Worm (Caenorhabditis elegans) whole organism, young adult: ENCODE results near the gene R166.3.

Source experiments
- B0336.3 ChIP-seq: fragments of 200-800 bp; sonication (Bioruptor generic); IDR thresholded peaks from 2 replicates; pipeline ENCODE4 v1.3.6; 2022; ENCODE audit warnings: missing genetic modification characterization, missing compliant biosample characterization
- D2030.7 ChIP-seq: fragments of 200-800 bp; sonication (Bioruptor generic); IDR thresholded peaks from 2 replicates; pipeline ENCODE4 v1.3.6; 2022; ENCODE audit warnings: missing genetic modification reagents, missing genetic modification characterization, missing compliant biosample characterization
- F23B12.7 ChIP-seq: sonication (generic microtip); optimal IDR thresholded peaks from 2 replicates; lab custom pipeline; 2017; ENCODE audit warnings: missing genetic modification characterization, mild to moderate bottlenecking, missing compliant biosample characterization, antibody characterized with exemption, moderate library complexity; ENCODE audit not compliant: insufficient read depth
- F39B2.1 ChIP-seq: fragments of 200-800 bp; sonication (Bioruptor generic); IDR thresholded peaks from 2 replicates; pipeline ENCODE4 v1.3.6; 2022; ENCODE audit warnings: missing genetic modification reagents, missing genetic modification characterization, missing compliant biosample characterization
- F49E8.2 ChIP-seq: sonication (generic microtip); optimal IDR thresholded peaks from 3 replicates; lab custom pipeline; 2017; ENCODE audit warnings: missing genetic modification characterization, mild to moderate bottlenecking, missing compliant biosample characterization, antibody characterized with exemption, moderate library complexity; ENCODE audit not compliant: insufficient read depth
- F57A8.1 ChIP-seq: fragments of 200-800 bp; sonication (Bioruptor generic); optimal IDR thresholded peaks from 2 replicates; lab custom pipeline; 2018; ENCODE audit warnings: mild to moderate bottlenecking, missing genetic modification characterization, moderate library complexity, missing compliant biosample characterization
- K11D2.4 ChIP-seq: fragments of 200-800 bp; sonication (Bioruptor generic); IDR thresholded peaks from 2 replicates; pipeline ENCODE4 v1.3.6; 2022; ENCODE audit warnings: missing genetic modification reagents, missing genetic modification characterization, missing compliant biosample characterization
- K12H6.12 ChIP-seq: fragments of 200-800 bp; sonication (Bioruptor generic); optimal IDR thresholded peaks from 2 replicates; lab custom pipeline; 2018; ENCODE audit warnings: mild to moderate bottlenecking, missing genetic modification characterization, missing compliant biosample characterization
- T07F8.4 ChIP-seq: sonication (generic microtip); optimal IDR thresholded peaks from 2 replicates; lab custom pipeline; 2016; ENCODE audit warnings: mild to moderate bottlenecking, missing genetic modification characterization, moderate library complexity, missing compliant biosample characterization
- Y53G8AR.9 ChIP-seq: fragments of 200-800 bp; sonication (Bioruptor generic); conservative IDR thresholded peaks from 2 replicates; pipeline ENCODE4 v1.3.6; 2022; ENCODE audit warnings: missing genetic modification reagents, missing genetic modification characterization, missing compliant biosample characterization
- Y56A3A.18 ChIP-seq: fragments of 200-800 bp; sonication (Bioruptor generic); IDR thresholded peaks from 2 replicates; pipeline ENCODE4 v1.3.6; 2022; ENCODE audit warnings: missing genetic modification reagents, missing genetic modification characterization, missing compliant biosample characterization
- Y67H2A.10 ChIP-seq: fragments of 200-800 bp; sonication (Bioruptor generic); conservative IDR thresholded peaks from 2 replicates; pipeline ENCODE4 v1.3.6; 2022; ENCODE audit warnings: missing genetic modification reagents, missing genetic modification characterization, missing compliant biosample characterization
- Y79H2A.3 ChIP-seq: fragments of 200-800 bp; sonication (Bioruptor generic); conservative IDR thresholded peaks from 2 replicates; pipeline ENCODE4 v1.3.6; 2022; ENCODE audit warnings: missing genetic modification reagents, missing genetic modification characterization, missing compliant biosample characterization
- Y95B8A.8 ChIP-seq: fragments of 200-800 bp; sonication (Bioruptor generic); IDR thresholded peaks from 2 replicates; pipeline ENCODE4 v1.3.6; 2022; ENCODE audit warnings: missing genetic modification reagents, missing genetic modification characterization, missing compliant biosample characterization
- ama-1 ChIP-seq, 3 experiments: fragments of 150-350 bp in 1 of 3; sonication (generic microtip) in 2 of 3; optimal IDR thresholded peaks; 2 replicates each; lab custom pipeline; 2014 to 2018; ENCODE audit warnings: missing biosample characterization in 2 of 3, missing genetic modification characterization in 2 of 3, missing genetic modification reagents in 2 of 3
- aptf-2 ChIP-seq: fragments of 200-800 bp; sonication (Bioruptor generic); conservative IDR thresholded peaks from 2 replicates; pipeline ENCODE4 v1.3.6; 2022; ENCODE audit warnings: missing genetic modification reagents, missing genetic modification characterization, missing compliant biosample characterization
- atf-7 ChIP-seq: sonication (generic microtip); optimal IDR thresholded peaks from 2 replicates; lab custom pipeline; 2017; ENCODE audit warnings: mild to moderate bottlenecking, missing genetic modification characterization, missing compliant biosample characterization
- attf-6 ChIP-seq: fragments of 200-800 bp; sonication (Bioruptor generic); IDR thresholded peaks from 2 replicates; pipeline ENCODE4 v1.3.6; 2022; ENCODE audit warnings: missing genetic modification reagents, missing genetic modification characterization, missing compliant biosample characterization
- bed-2 ChIP-seq: fragments of 200-800 bp; sonication (Bioruptor generic); IDR thresholded peaks from 2 replicates; pipeline ENCODE4 v1.3.6; 2022; ENCODE audit warnings: missing genetic modification reagents, missing genetic modification characterization, missing compliant biosample characterization
- cebp-1 ChIP-seq, 2 experiments: fragments of 200-800 bp in 1 of 2; sonication (Bioruptor generic) in 1 of 2; sonication (generic microtip) in 1 of 2; IDR thresholded peaks in 1 of 2; optimal IDR thresholded peaks in 1 of 2; 2 replicates each; pipeline versions ENCODE4 v1.3.6 to Lab custom; 2017 to 2022; ENCODE audit warnings: missing compliant biosample characterization in 2 of 2, missing genetic modification characterization in 2 of 2, mild to moderate bottlenecking in 1 of 2, missing genetic modification reagents in 1 of 2, moderate library complexity in 1 of 2
- cebp-2 ChIP-seq: fragments of 200-800 bp; sonication (Bioruptor generic); IDR thresholded peaks from 2 replicates; pipeline ENCODE4 v1.3.6; 2022; ENCODE audit warnings: missing genetic modification characterization, missing compliant biosample characterization
- dpff-1 ChIP-seq: sonication (generic microtip); optimal IDR thresholded peaks from 2 replicates; lab custom pipeline; 2017; ENCODE audit warnings: mild to moderate bottlenecking, missing genetic modification characterization, missing compliant biosample characterization
- dpl-1 ChIP-seq: fragments of 150-350 bp; optimal IDR thresholded peaks from 2 replicates; lab custom pipeline; 2014; ENCODE audit warnings: missing biosample characterization, missing genetic modification reagents, missing genetic modification characterization
- egl-44 ChIP-seq: fragments of 200-800 bp; sonication (Bioruptor generic); IDR thresholded peaks from 2 replicates; pipeline ENCODE4 v1.3.6; 2022; ENCODE audit warnings: missing genetic modification reagents, missing genetic modification characterization, missing compliant biosample characterization
- ekl-4 ChIP-seq: fragments of 200-800 bp; sonication (Bioruptor generic); IDR thresholded peaks from 2 replicates; pipeline ENCODE4 v1.3.6; 2022; ENCODE audit warnings: missing genetic modification reagents, missing genetic modification characterization, missing compliant biosample characterization
- lin-26 ChIP-seq: fragments of 200-800 bp; sonication (Bioruptor generic); IDR thresholded peaks from 2 replicates; pipeline ENCODE4 v1.3.6; 2022; ENCODE audit warnings: missing genetic modification reagents, missing genetic modification characterization, missing compliant biosample characterization
- lin-35 ChIP-seq, 3 experiments: fragments of 150-350 bp in 2 of 3; sonication (generic microtip) in 1 of 3; optimal IDR thresholded peaks; 2 replicates each; lab custom pipeline; 2014 to 2018; ENCODE audit warnings: missing biosample characterization in 3 of 3, missing genetic modification characterization in 3 of 3, missing genetic modification reagents in 3 of 3
- madf-10 ChIP-seq: sonication (generic microtip); optimal IDR thresholded peaks from 2 replicates; lab custom pipeline; 2016; ENCODE audit warnings: mild to moderate bottlenecking, missing genetic modification characterization, missing compliant biosample characterization
- madf-3 ChIP-seq: fragments of 200-800 bp; sonication (Bioruptor generic); IDR thresholded peaks from 2 replicates; pipeline ENCODE4 v1.3.6; 2022; ENCODE audit warnings: missing genetic modification reagents, missing genetic modification characterization, missing compliant biosample characterization
- mel-28 ChIP-seq: sonication (generic microtip); optimal IDR thresholded peaks from 2 replicates; lab custom pipeline; 2016; ENCODE audit warnings: borderline replicate concordance, mild to moderate bottlenecking, missing genetic modification characterization, missing compliant biosample characterization
- mes-4 ChIP-seq: sonication (generic microtip); optimal IDR thresholded peaks from 2 replicates; lab custom pipeline; 2016; ENCODE audit warnings: missing genotype, missing genetic modification characterization, missing compliant biosample characterization
- nfyb-1 ChIP-seq: fragments of 200-800 bp; sonication (Bioruptor generic); IDR thresholded peaks from 2 replicates; pipeline ENCODE4 v1.3.6; 2022; ENCODE audit warnings: missing genetic modification reagents, missing genetic modification characterization, missing compliant biosample characterization
- nhr-27 ChIP-seq: fragments of 200-800 bp; sonication (Bioruptor generic); optimal IDR thresholded peaks from 2 replicates; lab custom pipeline; 2018; ENCODE audit warnings: mild to moderate bottlenecking, missing genetic modification characterization, moderate library complexity, missing compliant biosample characterization
- nhr-80 ChIP-seq: sonication (generic microtip); optimal IDR thresholded peaks from 2 replicates; lab custom pipeline; 2016; ENCODE audit warnings: missing genetic modification characterization, missing compliant biosample characterization
- pbrm-1 ChIP-seq: fragments of 200-800 bp; sonication (Bioruptor generic); IDR thresholded peaks from 2 replicates; pipeline ENCODE4 v1.3.6; 2022; ENCODE audit warnings: missing genetic modification reagents, missing genetic modification characterization, missing compliant biosample characterization
- pha-4 ChIP-seq: fragments of 150-350 bp; sonication (generic microtip); optimal IDR thresholded peaks from 2 replicates; lab custom pipeline; 2014; ENCODE audit warnings: missing biosample characterization, missing genetic modification reagents, missing genetic modification characterization
- rpc-1 ChIP-seq, 2 experiments: fragments of 150-350 bp in 1 of 2; sonication (generic microtip) in 1 of 2; optimal IDR thresholded peaks; 2 replicates each; lab custom pipeline; 2014 to 2018; ENCODE audit warnings: missing biosample characterization in 1 of 2, missing genetic modification characterization in 1 of 2, missing genetic modification reagents in 1 of 2, missing genotype in 1 of 2
- tbx-9 ChIP-seq: sonication (generic microtip); optimal IDR thresholded peaks from 2 replicates; lab custom pipeline; 2016; ENCODE audit warnings: borderline replicate concordance, missing genetic modification characterization, inconsistent platforms, missing compliant biosample characterization
- tlf-1 ChIP-seq: fragments of 200-800 bp; sonication (Bioruptor generic); optimal IDR thresholded peaks from 2 replicates; lab custom pipeline; 2018; ENCODE audit warnings: mild to moderate bottlenecking, missing genetic modification characterization, missing compliant biosample characterization
- unc-62 ChIP-seq: fragments of 150-350 bp; optimal IDR thresholded peaks from 2 replicates; lab custom pipeline; 2014; ENCODE audit warnings: missing biosample characterization, missing genetic modification reagents, missing genetic modification characterization
- ztf-26 ChIP-seq: sonication (generic microtip); optimal IDR thresholded peaks from 2 replicates; lab custom pipeline; 2017; ENCODE audit warnings: missing genetic modification characterization, missing compliant biosample characterization
- ztf-6 ChIP-seq: fragments of 200-800 bp; sonication (Bioruptor generic); IDR thresholded peaks from 2 replicates; pipeline ENCODE4 v1.3.6; 2022; ENCODE audit warnings: missing genetic modification reagents, missing genetic modification characterization, missing compliant biosample characterization

Gene R166.3

DNA sequence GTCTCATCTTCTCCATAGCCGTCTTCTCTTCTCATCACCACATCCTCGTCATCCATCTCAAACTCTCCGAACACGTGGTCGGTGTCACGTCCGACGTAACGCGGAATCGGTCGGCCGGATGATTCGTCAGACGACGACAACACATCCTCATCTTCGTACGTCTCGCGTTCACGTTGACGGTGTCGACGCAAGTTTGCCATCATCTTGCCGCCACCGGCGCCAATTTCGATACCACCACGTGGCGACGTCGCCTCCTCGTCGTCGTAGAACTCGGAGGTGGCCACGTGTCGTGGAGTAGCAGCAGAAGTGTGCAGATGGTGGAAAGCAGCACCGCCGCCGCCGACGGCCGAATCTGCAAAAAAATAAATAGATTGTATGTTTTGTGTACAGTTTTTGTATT, 8.2 kb upstream of the R166.3 start (continued):
- TF ChIP-seq bed-2, result no peak
- peak; percentile 62 for TF ChIP-seq ama-1 (optimal IDR thresholded peaks at IDR 0.05; lab: Kevin White, UChicago)
- TF ChIP-seq ama-1 (GFP tag; optimal IDR thresholded peaks at IDR 0.05; lab: Kevin White, UChicago), result no peak
- peak; percentile 6; the same call in 1 of the 2 replicates for TF ChIP-seq F39B2.1 (GFP tag; lab: Robert Waterston, UW)
- TF ChIP-seq tbx-9, result no peak
- no peak for TF ChIP-seq F49E8.2 (tag; lab: Kevin White, UChicago)
- no peak for TF ChIP-seq nhr-80 (tag; lab: Kevin White, UChicago)
- TF ChIP-seq Y53G8AR.9 (GFP tag; lab: Robert Waterston, UW), result 0 out of 2 replicates have a peak, but pooled peaks have one; percentile 12
- TF ChIP-seq cebp-2, result 0 out of 2 replicates have a peak, but pooled peaks have one; percentile 82
- peak; percentile 66; the same call in 1 of the 2 replicates for TF ChIP-seq B0336.3 (GFP tag; lab: Robert Waterston, UW)
- TF ChIP-seq madf-10 (tag; lab: Kevin White, UChicago), result peak; percentile 5
- no peak for TF ChIP-seq K12H6.12 (tag; lab: Kevin White, UChicago)
- no peak; the same call in 1 of the 2 replicates for TF ChIP-seq Y67H2A.10 (GFP tag; lab: Robert Waterston, UW)
- peak; percentile 42; the same call in 1 of the 2 replicates for TF ChIP-seq pbrm-1 (GFP tag; lab: Robert Waterston, UW)
- TF ChIP-seq dpff-1 (tag; lab: Kevin White, UChicago), result peak; percentile 59
- no peak; the same call in 1 of the 2 replicates for TF ChIP-seq aptf-2 (GFP tag; lab: Robert Waterston, UW)
- TF ChIP-seq mes-4 (tag; lab: Kevin White, UChicago), result no peak
- no peak for TF ChIP-seq D2030.7 (GFP tag; lab: Robert Waterston, UW)
- peak; percentile 6 for TF ChIP-seq T07F8.4 (tag; lab: Kevin White, UChicago)
- no peak for TF ChIP-seq F23B12.7 (tag; lab: Kevin White, UChicago)
- no peak for TF ChIP-seq mel-28 (tag; lab: Kevin White, UChicago)
- no peak for TF ChIP-seq F57A8.1
- no peak for TF ChIP-seq attf-6
- no peak for TF ChIP-seq unc-62 (GFP tag; lab: Kevin White, UChicago)
- peak; percentile 63; the same call in 1 of the 2 replicates for TF ChIP-seq K11D2.4 (GFP tag; lab: Robert Waterston, UW)
- TF ChIP-seq atf-7 (tag; lab: Kevin White, UChicago), result peak; percentile 77
- TF ChIP-seq ekl-4, result peak; percentile 50; the same call in 1 of the 2 replicates
- TF ChIP-seq ztf-26 (tag; lab: Kevin White, UChicago), result peak; percentile 80

DNA sequence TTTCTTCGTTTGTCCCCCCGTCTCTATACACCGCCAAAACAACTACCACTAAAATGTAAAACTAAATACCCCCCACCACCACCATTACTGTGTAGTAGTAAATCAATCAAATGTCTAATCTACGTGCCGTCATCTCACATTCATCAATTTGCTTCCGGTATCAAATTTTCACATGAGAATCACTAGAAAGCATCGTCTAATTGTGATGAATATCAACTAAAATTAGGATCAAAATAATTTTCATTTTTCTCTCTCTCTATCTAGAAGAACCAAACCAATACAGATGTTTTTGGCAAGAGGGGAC, 7.6 kb upstream of the R166.3 start:
- TF ChIP-seq Y95B8A.8 (GFP tag; lab: Robert Waterston, UW), result 0 out of 2 replicates have a peak, but pooled peaks have one; percentile 10
- TF ChIP-seq nhr-27, result no peak
- TF ChIP-seq pha-4, result peak; percentile 30
- 0 out of 2 replicates have a peak, but pooled peaks have one; percentile 7 for TF ChIP-seq nfyb-1 (GFP tag; lab: Robert Waterston, UW)

DNA sequence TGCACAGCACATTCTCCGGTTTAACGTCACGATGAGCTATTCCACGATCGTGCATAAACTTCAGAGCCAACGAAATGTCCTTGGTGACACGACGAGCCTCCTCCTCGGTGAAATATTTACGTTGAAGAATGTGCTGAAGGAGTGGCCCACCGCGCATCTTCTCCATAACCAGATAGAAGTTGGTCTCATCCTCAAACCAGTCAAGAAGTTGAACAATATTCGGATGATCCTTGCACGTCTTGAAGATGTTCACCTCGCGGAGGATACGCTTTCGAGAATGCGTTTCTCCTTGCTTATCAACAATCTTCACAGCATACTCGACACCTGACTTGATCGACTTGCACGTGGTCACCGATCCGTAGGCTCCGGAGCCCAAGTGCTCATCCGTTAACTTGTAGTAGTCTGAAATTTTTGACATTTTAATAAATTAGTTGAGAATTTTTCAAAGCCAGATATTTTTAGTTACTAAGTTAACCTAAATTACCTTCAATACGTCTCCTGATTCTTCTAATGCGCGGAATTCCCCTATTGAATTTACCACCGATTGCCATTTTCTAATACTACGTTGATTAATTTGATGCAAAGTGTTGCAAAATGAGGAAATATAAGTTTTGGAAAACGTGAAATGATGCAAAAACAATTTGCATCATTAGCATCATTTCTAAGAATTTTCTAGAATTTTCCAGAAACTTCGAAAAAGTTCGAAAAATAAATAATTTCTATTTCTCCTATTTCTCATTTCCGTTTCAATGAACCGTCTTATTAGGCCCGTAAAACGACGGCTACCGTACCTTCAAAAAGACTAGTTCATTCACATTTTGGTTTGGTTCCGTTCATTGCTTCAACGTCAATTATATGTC, 7.0 kb upstream of the R166.3 start:
- TF ChIP-seq ztf-6 (GFP tag; lab: Robert Waterston, UW) (no peak), lin-35 (GFP tag; optimal IDR thresholded peaks at IDR 0.05; lab: Kevin White, UChicago) (peak in 1 of 3 experiments; percentile 20), F57A8.1 (no peak), madf-10 (tag; lab: Kevin White, UChicago) (no peak), attf-6 (0 out of 2 replicates have a peak, but pooled peaks have one; percentile 26), atf-7 (tag; lab: Kevin White, UChicago) (peak; percentile 42), tlf-1 (GFP tag; lab: Kevin White, UChicago) (peak; percentile 39), Y79H2A.3 (0 out of 2 replicates have a peak, but pooled peaks have one; percentile 8), egl-44 (GFP tag; lab: Robert Waterston, UW) (peak; percentile 66; the same call in 1 of the 2 replicates), rpc-1 (optimal IDR thresholded peaks at IDR 0.05; lab: Kevin White, UChicago) (peak; percentile 12), rpc-1 (tag; optimal IDR thresholded peaks at IDR 0.05; lab: Kevin White, UChicago) (no peak), Y56A3A.18 (GFP tag; lab: Robert Waterston, UW) (no peak; the same call in 1 of the 2 replicates), cebp-1 (GFP tag; IDR thresholded peaks at IDR 0.05; lab: Robert Waterston, UW) (no peak), cebp-1 (tag; optimal IDR thresholded peaks at IDR 0.05; lab: Kevin White, UChicago) (no peak), lin-26 (GFP tag; lab: Robert Waterston, UW) (peak; percentile 82), dpl-1 (GFP tag; lab: Kevin White, UChicago) (no peak), madf-3 (peak; percentile 70), B0336.3 (GFP tag; lab: Robert Waterston, UW) (peak; percentile 3; the same call in 1 of the 2 replicates)
